Fruit fly (Drosophila melanogaster) whole organism, adult: ENCODE measurements around the gene Irc.
A peak's percentile ranks its signal among the peaks of the same experiment; 100 is the strongest.

Experiments used
- CG11617 ChIP-seq: fragments of 200-800 bp; sonication (Bioruptor generic); optimal IDR thresholded peaks from 2 replicates; lab custom pipeline; 2017; ENCODE audit warnings: mild to moderate bottlenecking, missing biosample characterization, missing genetic modification reagents, missing genetic modification characterization
- CG12768 ChIP-seq: fragments of 200-800 bp; sonication (Bioruptor generic); optimal IDR thresholded peaks from 2 replicates; lab custom pipeline; 2017; ENCODE audit warnings: missing biosample characterization, missing genetic modification characterization, mild to moderate bottlenecking, moderate library complexity, missing genetic modification reagents
- CG1620 ChIP-seq: fragments of 200-800 bp; sonication (Bioruptor generic); optimal IDR thresholded peaks from 2 replicates; lab custom pipeline; 2016; ENCODE audit warnings: missing biosample characterization, missing genetic modification characterization
- CG33017 ChIP-seq: fragments of 200-800 bp; sonication (Bioruptor generic); optimal IDR thresholded peaks from 2 replicates; lab custom pipeline; 2018; ENCODE audit warnings: missing biosample characterization, mild to moderate bottlenecking, missing genetic modification characterization, moderate library complexity
- Crg-1 ChIP-seq: fragments of 200-800 bp; sonication (Bioruptor generic); optimal IDR thresholded peaks from 2 replicates; lab custom pipeline; 2016; ENCODE audit warnings: missing biosample characterization, missing genetic modification characterization
- Hr96 ChIP-seq: fragments of 200-800 bp; sonication (Bioruptor generic); optimal IDR thresholded peaks from 2 replicates; lab custom pipeline; 2016; ENCODE audit warnings: missing biosample characterization, missing genetic modification characterization
- bab1 ChIP-seq: fragments of 200-800 bp; sonication (Bioruptor generic); optimal IDR thresholded peaks from 3 replicates; lab custom pipeline; 2019; ENCODE audit warnings: missing biosample characterization, mild to moderate bottlenecking, missing genetic modification characterization, moderate library complexity
- cic ChIP-seq: fragments of 200-800 bp; sonication (Bioruptor generic); optimal IDR thresholded peaks from 2 replicates; lab custom pipeline; 2017; ENCODE audit warnings: missing biosample characterization, mild to moderate bottlenecking, missing genetic modification characterization, moderate library complexity
- kay ChIP-seq: fragments of 200-800 bp; sonication (Bioruptor generic); peaks from one replicate; lab custom pipeline; 2016; ENCODE audit warnings: missing biosample characterization, missing genetic modification characterization, borderline replicate concordance
- ovo ChIP-seq: fragments of 200-800 bp; sonication (Bioruptor generic); optimal IDR thresholded peaks from 2 replicates; lab custom pipeline; 2016; ENCODE audit warnings: missing biosample characterization, missing genetic modification characterization
- pad ChIP-seq: fragments of 200-800 bp; sonication (Bioruptor generic); optimal IDR thresholded peaks from 3 replicates; lab custom pipeline; 2017; ENCODE audit warnings: missing biosample characterization, missing genetic modification characterization, mild to moderate bottlenecking, moderate library complexity, missing genetic modification reagents
- tj ChIP-seq: fragments of 200-800 bp; sonication (Bioruptor generic); optimal IDR thresholded peaks from 3 replicates; lab custom pipeline; 2017; ENCODE audit warnings: missing biosample characterization, mild to moderate bottlenecking, missing genetic modification characterization, moderate library complexity
- toe ChIP-seq: fragments of 200-800 bp; sonication (Bioruptor generic); optimal IDR thresholded peaks from 2 replicates; lab custom pipeline; 2016; ENCODE audit warnings: missing biosample characterization, missing genetic modification characterization

DNA sequence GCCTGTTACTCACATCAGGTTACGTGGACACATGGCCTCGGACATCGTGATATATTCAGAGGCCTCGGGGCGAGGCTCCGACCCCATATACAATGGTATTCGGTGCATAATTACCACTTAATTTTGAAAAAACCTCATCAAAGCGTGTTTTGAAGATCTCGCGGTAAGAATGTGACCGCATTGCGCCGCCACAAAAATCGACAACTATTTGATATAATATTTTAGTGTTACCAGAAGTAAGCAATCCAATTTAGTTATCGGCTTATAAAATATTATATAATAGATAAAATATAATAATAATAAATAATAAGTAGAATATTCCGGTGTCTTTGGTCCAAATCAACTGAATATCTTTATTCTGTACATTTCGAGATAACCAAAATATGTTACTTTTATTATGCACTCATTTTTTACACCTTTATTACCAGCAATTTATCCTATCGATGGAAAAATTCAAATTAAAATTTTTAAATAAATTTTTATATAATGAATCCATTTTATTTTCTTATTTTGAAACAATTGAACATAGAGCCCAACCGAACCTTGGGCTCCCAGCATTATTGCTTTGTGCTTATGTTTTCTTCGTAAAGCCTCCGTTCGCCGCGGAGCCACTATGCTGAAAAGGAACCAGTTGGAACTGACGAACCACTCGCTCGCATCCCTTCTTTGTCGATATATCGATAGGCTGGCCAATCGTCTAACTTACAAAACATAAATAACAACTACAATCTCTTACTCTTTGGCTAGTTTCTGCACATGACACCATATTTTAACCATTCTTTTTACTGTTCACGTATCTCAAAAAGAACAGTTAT lies 37.5 kb downstream of the Irc start, which contains the start of the genes CG18213 and Trm7-32:
- TF ChIP-seq CG11617 (GFP tag; lab: Kevin White, UChicago) = no peak
- TF ChIP-seq Crg-1 (GFP tag; lab: Kevin White, UChicago) = no peak
- TF ChIP-seq toe (GFP tag; lab: Kevin White, UChicago) = peak; percentile 19
- TF ChIP-seq ovo (GFP tag; lab: Kevin White, UChicago) = no peak
- peak; percentile 2 for TF ChIP-seq bab1
- no peak for TF ChIP-seq CG1620 (GFP tag; lab: Kevin White, UChicago)
- TF ChIP-seq tj (GFP tag; lab: Kevin White, UChicago) = peak; percentile 2
- no peak for TF ChIP-seq kay
- no peak for TF ChIP-seq Hr96 (GFP tag; lab: Kevin White, UChicago)
- TF ChIP-seq cic (GFP tag; lab: Kevin White, UChicago) = no peak
- no peak for TF ChIP-seq CG12768 (GFP tag; lab: Kevin White, UChicago)
- TF ChIP-seq CG33017 (tag; lab: Kevin White, UChicago) = no peak
- no peak for TF ChIP-seq pad (GFP tag; lab: Kevin White, UChicago)
